Fruit fly (Drosophila melanogaster): ENCODE data around the gene Usp39.

dm6 chrX:18849022-18849368 is 9.0 kb upstream of the Usp39 start:
- TF ChIP-seq HmgD (GFP tag; optimal IDR thresholded peaks at IDR 0.05): no peak
- no peak for TF ChIP-seq eve (GFP tag; optimal IDR thresholded peaks at IDR 0.05)
- no peak for TF ChIP-seq D19A (tag; optimal IDR thresholded peaks at IDR 0.05)
- TF ChIP-seq klu (GFP tag; IDR thresholded peaks at IDR 0.05): no peak
- TF ChIP-seq sqz (GFP tag; optimal IDR thresholded peaks at IDR 0.05): no peak
